Fruit fly (Drosophila melanogaster) whole organism: Measurements from ENCODE around the gene CG7099.

Experiments
- CG8478 ChIP-seq: fragments of >200 bp; optimal IDR thresholded peaks from 2 replicates; lab custom pipeline; 2018; ENCODE audit warnings: inconsistent platforms
- EcR ChIP-seq, 2 experiments: fragments of >200 bp; optimal IDR thresholded peaks; 2 replicates each; lab custom pipeline; 2017; ENCODE audit warnings: missing biosample characterization in 2 of 2, missing genetic modification characterization in 2 of 2, missing genetic modification reagents in 2 of 2
- pan ChIP-seq: fragments of >200 bp; optimal IDR thresholded peaks from 2 replicates; lab custom pipeline; 2017
- psq ChIP-seq: fragments of >200 bp; optimal IDR thresholded peaks from 2 replicates; lab custom pipeline; 2017
- usp ChIP-seq: fragments of >200 bp; optimal IDR thresholded peaks from 2 replicates; lab custom pipeline; 2017; ENCODE audit warnings: missing biosample characterization, missing genetic modification characterization, mixed read lengths

dm6 chr2L:13347473-13347872 is 39.9 kb upstream of the CG7099 start, which contains the start of gene CG16826:
- no peak for TF ChIP-seq psq (lab: Kevin White, UChicago)
- TF ChIP-seq pan (lab: Kevin White, UChicago): no peak
- no peak for TF ChIP-seq usp (GFP tag; lab: Kevin White, UChicago)
- no peak for TF ChIP-seq EcR (GFP tag; optimal IDR thresholded peaks at IDR 0.05; lab: Kevin White, UChicago)
- TF ChIP-seq CG8478 (lab: Kevin White, UChicago): no peak
